Fruit fly (Drosophila melanogaster): ENCODE results near the gene nudC.

DNA sequence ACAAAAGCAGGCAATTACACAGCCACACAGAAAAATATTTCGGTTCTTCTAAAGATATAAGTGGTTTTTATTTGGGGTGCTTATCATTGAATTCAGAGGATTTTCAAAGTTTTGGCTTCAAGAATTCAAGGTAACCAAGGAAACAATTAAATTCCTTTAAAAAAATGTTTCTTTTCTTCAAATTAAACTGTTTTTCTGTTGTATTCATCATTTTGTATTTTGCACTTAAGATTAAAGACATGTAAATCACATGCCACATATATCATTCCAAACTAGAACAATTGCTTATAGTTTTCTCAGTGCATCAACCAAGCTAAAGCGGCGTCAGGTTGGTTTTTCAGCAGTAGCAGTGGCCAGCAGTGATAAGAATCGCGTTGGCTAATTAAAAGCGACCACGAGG lies 35.7 kb downstream of the nudC start:
- TF ChIP-seq spab (GFP tag; optimal IDR thresholded peaks at IDR 0.05) (peak; percentile 16), Sox15 (GFP tag; optimal IDR thresholded peaks at IDR 0.05) (no peak), CG7368 (GFP tag; optimal IDR thresholded peaks at IDR 0.05) (no peak), cyc (GFP tag; optimal IDR thresholded peaks at IDR 0.05) (no peak), dac (GFP tag; optimal IDR thresholded peaks at IDR 0.05) (no peak), CG6808 (GFP tag; optimal IDR thresholded peaks at IDR 0.05) (peak; percentile 5), fd85E (GFP tag; optimal IDR thresholded peaks at IDR 0.05) (no peak), lz (GFP tag; optimal IDR thresholded peaks at IDR 0.05) (no peak), CG31627 (GFP tag; optimal IDR thresholded peaks at IDR 0.05) (no peak), CG16779 (tag; optimal IDR thresholded peaks at IDR 0.05) (no peak), Lpt (GFP tag; optimal IDR thresholded peaks at IDR 0.05) (no peak), CG10631 (GFP tag; optimal IDR thresholded peaks at IDR 0.05) (no peak), Ets21C (GFP tag; optimal IDR thresholded peaks at IDR 0.05) (no peak), OdsH (GFP tag; optimal IDR thresholded peaks at IDR 0.05) (no peak)

Measured in whole organism, prepupa.